Fruit fly (Drosophila melanogaster) whole organism, pupa: Measurements from ENCODE around the gene spg.

ENCODE experiments used
- CG10348 ChIP-seq: fragments of 200-800 bp; sonication (Bioruptor generic); IDR thresholded peaks from 2 replicates; pipeline ENCODE4 v1.3.6; 2022; ENCODE audit warnings: missing biosample characterization, missing genetic modification characterization
- CG12605 ChIP-seq: fragments of 200-800 bp; sonication (Bioruptor generic); IDR thresholded peaks from 2 replicates; pipeline ENCODE4 v1.3.6; 2022; ENCODE audit warnings: missing biosample characterization, missing genetic modification characterization
- CG13204 ChIP-seq: fragments of 200-800 bp; sonication (Bioruptor generic); optimal IDR thresholded peaks from 2 replicates; lab custom pipeline; 2018; ENCODE audit warnings: missing biosample characterization, mild to moderate bottlenecking, missing genetic modification characterization, moderate library complexity
- CG14655 ChIP-seq: fragments of 200-800 bp; sonication (Bioruptor generic); optimal IDR thresholded peaks from 3 replicates; lab custom pipeline; 2017; ENCODE audit warnings: mild to moderate bottlenecking, missing biosample characterization, missing genetic modification reagents, missing genetic modification characterization
- CG15710 ChIP-seq: fragments of 200-800 bp; sonication (Bioruptor generic); optimal IDR thresholded peaks from 2 replicates; lab custom pipeline; 2018; ENCODE audit warnings: missing biosample characterization, mild to moderate bottlenecking, missing genetic modification characterization, moderate library complexity
- CG17806 ChIP-seq: fragments of 200-800 bp; sonication (Bioruptor generic); optimal IDR thresholded peaks from 2 replicates; lab custom pipeline; 2018; ENCODE audit warnings: missing biosample characterization, mild to moderate bottlenecking, missing genetic modification characterization, moderate library complexity
- CG32121 ChIP-seq: fragments of 200-800 bp; sonication (Bioruptor generic); IDR thresholded peaks from 2 replicates; pipeline ENCODE4 v1.3.6; 2022; ENCODE audit warnings: missing biosample characterization, missing genetic modification characterization
- CG34367 ChIP-seq: fragments of 200-800 bp; sonication (Bioruptor generic); optimal IDR thresholded peaks from 2 replicates; lab custom pipeline; 2018; ENCODE audit warnings: missing biosample characterization, mild to moderate bottlenecking, missing genetic modification characterization
- CG4496 ChIP-seq: fragments of 200-800 bp; sonication (Bioruptor generic); IDR thresholded peaks from 3 replicates; pipeline ENCODE4 v1.3.6; 2022; ENCODE audit warnings: missing biosample characterization, missing genetic modification characterization
- CG8159 ChIP-seq: fragments of 200-800 bp; sonication (Bioruptor generic); optimal IDR thresholded peaks from 3 replicates; lab custom pipeline; 2018; ENCODE audit warnings: missing biosample characterization, mild to moderate bottlenecking, missing genetic modification characterization, moderate library complexity
- CG8301 ChIP-seq: fragments of 200-800 bp; sonication (Bioruptor generic); optimal IDR thresholded peaks from 2 replicates; lab custom pipeline; 2018; ENCODE audit warnings: missing biosample characterization, mild to moderate bottlenecking, missing genetic modification characterization
- CG9948 ChIP-seq: fragments of 200-800 bp; sonication (Bioruptor generic); optimal IDR thresholded peaks from 2 replicates; lab custom pipeline; 2018; ENCODE audit warnings: missing biosample characterization, mild to moderate bottlenecking, missing genetic modification characterization, moderate library complexity
- D1 ChIP-seq: fragments of 200-800 bp; sonication (Bioruptor generic); optimal IDR thresholded peaks from 2 replicates; lab custom pipeline; 2018; ENCODE audit warnings: missing biosample characterization, mild to moderate bottlenecking, missing genetic modification characterization, moderate library complexity
- EcR ChIP-seq: fragments of 200-800 bp; sonication (Bioruptor generic); optimal IDR thresholded peaks from 3 replicates; lab custom pipeline; 2019; ENCODE audit warnings: missing biosample characterization, missing genetic modification characterization, mild to moderate bottlenecking, moderate library complexity, missing genetic modification reagents
- Ets98B ChIP-seq: fragments of 200-800 bp; sonication (Bioruptor generic); IDR thresholded peaks from 2 replicates; pipeline ENCODE4 v1.3.6; 2022; ENCODE audit warnings: missing biosample characterization, missing genetic modification characterization
- Pif1A ChIP-seq: fragments of 200-800 bp; sonication (Bioruptor generic); optimal IDR thresholded peaks from 3 replicates; lab custom pipeline; 2016; ENCODE audit warnings: missing biosample characterization, missing genetic modification characterization
- Pif1B ChIP-seq: fragments of 200-800 bp; sonication (Bioruptor generic); optimal IDR thresholded peaks from 3 replicates; lab custom pipeline; 2016; ENCODE audit warnings: missing biosample characterization, missing genetic modification characterization
- Snoo ChIP-seq: fragments of 200-800 bp; sonication (Bioruptor generic); optimal IDR thresholded peaks from 3 replicates; lab custom pipeline; 2017; ENCODE audit warnings: missing biosample characterization, mild to moderate bottlenecking, missing genetic modification characterization, inconsistent platforms
- fd96Ca ChIP-seq: fragments of 200-800 bp; sonication (Bioruptor generic); IDR thresholded peaks from 3 replicates; pipeline ENCODE4 v1.3.6; 2022; ENCODE audit warnings: missing biosample characterization, missing genetic modification characterization
- gl ChIP-seq: fragments of 200-800 bp; sonication (Bioruptor generic); optimal IDR thresholded peaks from 2 replicates; lab custom pipeline; 2018; ENCODE audit warnings: missing biosample characterization, mild to moderate bottlenecking, missing genetic modification characterization
- rn ChIP-seq: fragments of 200-800 bp; sonication (Bioruptor generic); IDR thresholded peaks from 2 replicates; pipeline ENCODE4 v1.3.6; 2022; ENCODE audit warnings: missing biosample characterization, missing genetic modification characterization

spg gene

dm6 chr3R:28859058-28859526 is 14.0 kb downstream of the spg start, which contains the start of gene Inx3:
Inx3 (minus strand) TSS chr3R:28859497.
- TF ChIP-seq CG8159 (tag; lab: Kevin White, UChicago) (no peak), rn (GFP tag; lab: Robert Waterston, UW) (no peak), CG10348 (no peak), CG17806 (tag; lab: Kevin White, UChicago) (no peak), Pif1A (GFP tag; lab: Kevin White, UChicago) (no peak), CG15710 (tag; lab: Kevin White, UChicago) (no peak), CG8301 (tag; lab: Kevin White, UChicago) (no peak), fd96Ca (GFP tag; lab: Robert Waterston, UW) (peak; percentile 45; the same call in 1 of the 3 replicates), CG4496 (peak; percentile 61; the same call in 2 of the 3 replicates), CG34367 (tag; lab: Kevin White, UChicago) (no peak), gl (tag; lab: Kevin White, UChicago) (peak; percentile 28), CG9948 (tag; lab: Kevin White, UChicago) (no peak), Pif1B (GFP tag; lab: Kevin White, UChicago) (peak; percentile 61), CG13204 (GFP tag; lab: Kevin White, UChicago) (peak; percentile 50), CG12605 (GFP tag; lab: Robert Waterston, UW) (0 out of 2 replicates have a peak, but pooled peaks have one; percentile 26), Ets98B (GFP tag; lab: Robert Waterston, UW) (peak; percentile 73; the same call in 1 of the 2 replicates), CG32121 (GFP tag; lab: Robert Waterston, UW) (peak; percentile 44; the same call in 1 of the 2 replicates), Snoo (tag; lab: Kevin White, UChicago) (peak; percentile 48), CG14655 (GFP tag; lab: Kevin White, UChicago) (no peak), EcR (GFP tag; lab: Kevin White, UChicago) (peak; percentile 50), D1 (tag; lab: Kevin White, UChicago) (no peak)

dm6 chr3R:28860582-28860981 is 15.5 kb downstream of the spg start:
- TF ChIP-seq EcR (GFP tag; lab: Kevin White, UChicago) = peak; percentile 42
- TF ChIP-seq CG10348 = no peak
- TF ChIP-seq, all 21 proteins: peak for 1

dm6 chr3R:28861309-28862157 is 16.5 kb downstream of the spg start:
- TF ChIP-seq D1 (tag; lab: Kevin White, UChicago) (no peak), Pif1B (GFP tag; lab: Kevin White, UChicago) (peak; percentile 57), Snoo (tag; lab: Kevin White, UChicago) (no peak), Ets98B (GFP tag; lab: Robert Waterston, UW) (peak; percentile 48; the same call in 1 of the 2 replicates), CG13204 (GFP tag; lab: Kevin White, UChicago) (peak; percentile 24), EcR (GFP tag; lab: Kevin White, UChicago) (peak; percentile 70), CG4496 (peak; percentile 61; the same call in 2 of the 3 replicates)

DNA sequence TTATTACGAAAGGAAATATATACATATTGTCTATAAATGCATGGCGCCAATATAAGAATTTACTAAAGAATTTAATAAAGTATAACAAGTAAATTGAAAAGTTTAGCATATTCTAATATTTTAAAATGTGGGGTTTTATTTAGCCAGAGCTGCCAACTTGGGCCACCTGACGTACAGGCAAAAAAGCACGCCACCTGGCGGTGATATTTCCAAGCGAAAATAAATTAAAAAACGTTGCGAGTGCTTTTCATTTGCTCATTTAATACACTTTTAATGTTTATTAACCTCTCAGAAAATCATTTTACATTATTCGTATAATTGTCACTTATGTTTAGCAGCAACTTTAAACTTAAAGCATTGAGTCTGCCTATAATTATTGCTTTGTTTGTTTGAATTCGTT is 25.3 kb downstream of the spg start:
- TF ChIP-seq rn (GFP tag; lab: Robert Waterston, UW) = no peak
- no peak for TF ChIP-seq CG8301 (tag; lab: Kevin White, UChicago)
- no peak for TF ChIP-seq Pif1A (GFP tag; lab: Kevin White, UChicago)
- TF ChIP-seq CG14655 (GFP tag; lab: Kevin White, UChicago) = no peak
- TF ChIP-seq Ets98B (GFP tag; lab: Robert Waterston, UW) = no peak
- no peak for TF ChIP-seq CG17806 (tag; lab: Kevin White, UChicago)
- TF ChIP-seq CG15710 (tag; lab: Kevin White, UChicago) = no peak
- TF ChIP-seq, all 21 proteins: peak for 0

- no peak for TF ChIP-seq Snoo (tag; lab: Kevin White, UChicago)
- no peak for TF ChIP-seq rn (GFP tag; lab: Robert Waterston, UW)
- no peak for TF ChIP-seq Pif1A (GFP tag; lab: Kevin White, UChicago)
- no peak for TF ChIP-seq CG4496
- no peak for TF ChIP-seq CG34367 (tag; lab: Kevin White, UChicago)
- TF ChIP-seq CG10348 = no peak
- no peak for TF ChIP-seq CG15710 (tag; lab: Kevin White, UChicago)
- TF ChIP-seq CG32121 (GFP tag; lab: Robert Waterston, UW) = no peak
- TF ChIP-seq Ets98B (GFP tag; lab: Robert Waterston, UW) = no peak
- no peak for TF ChIP-seq CG8301 (tag; lab: Kevin White, UChicago)
- no peak for TF ChIP-seq fd96Ca (GFP tag; lab: Robert Waterston, UW)
- no peak for TF ChIP-seq Pif1B (GFP tag; lab: Kevin White, UChicago)
- no peak for TF ChIP-seq CG17806 (tag; lab: Kevin White, UChicago)
- no peak for TF ChIP-seq D1 (tag; lab: Kevin White, UChicago)
- TF ChIP-seq CG13204 (GFP tag; lab: Kevin White, UChicago) = no peak
- TF ChIP-seq CG9948 (tag; lab: Kevin White, UChicago) = no peak
- TF ChIP-seq EcR (GFP tag; lab: Kevin White, UChicago) = no peak
- TF ChIP-seq CG8159 (tag; lab: Kevin White, UChicago) = no peak
- no peak for TF ChIP-seq CG12605 (GFP tag; lab: Robert Waterston, UW)
- TF ChIP-seq gl (tag; lab: Kevin White, UChicago) = no peak
Measured at dm6 chr3R:28872605-28873004, 27.5 kb downstream of the spg start, which contains the start of gene Nepl17. Nepl17 (plus strand) TSS chr3R:28872905.
